Worm (Caenorhabditis elegans): ENCODE measurements around the gene F14H3.15.

DNA sequence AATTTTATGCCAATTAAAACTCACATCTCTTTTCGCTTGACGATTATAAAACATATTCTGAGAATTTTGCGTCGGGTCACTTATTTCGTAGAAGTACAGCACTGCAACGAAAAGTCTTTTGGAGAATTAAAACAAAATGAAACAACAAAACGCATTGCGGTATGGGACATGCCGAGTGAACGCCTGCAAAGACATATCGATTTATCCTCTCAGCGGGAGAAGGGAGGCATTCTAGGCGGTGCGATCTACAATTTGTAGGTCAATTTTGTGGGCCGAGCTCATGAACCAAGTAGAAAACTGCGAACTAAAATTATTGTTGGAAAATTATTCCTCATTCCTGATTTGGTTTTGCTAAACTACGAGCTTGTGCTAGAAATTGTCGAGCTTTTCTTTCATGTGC lies 6.7 kb downstream of the F14H3.15 start, which contains the start of gene F14H3.3:
- TF ChIP-seq cog-1 (tag; optimal IDR thresholded peaks at IDR 0.05): no peak
- no peak for TF ChIP-seq med-1 (GFP tag; optimal IDR thresholded peaks at IDR 0.05; ENCODE audit: insufficient read depth)
- no peak for TF ChIP-seq ztf-29 (GFP tag; IDR thresholded peaks at IDR 0.05)
- no peak for TF ChIP-seq klf-2 (GFP tag; conservative IDR thresholded peaks at IDR 0.05)
- no peak for TF ChIP-seq ztf-23 (GFP tag; IDR thresholded peaks at IDR 0.05)
- TF ChIP-seq T22C8.4 (GFP tag; IDR thresholded peaks at IDR 0.05): no peak
- no peak for TF ChIP-seq flt-1 (GFP tag; IDR thresholded peaks at IDR 0.05)
- TF ChIP-seq tab-1 (GFP tag; IDR thresholded peaks at IDR 0.05): no peak
- TF ChIP-seq ref-1 (GFP tag; conservative IDR thresholded peaks at IDR 0.05): no peak
